Fruit fly (Drosophila melanogaster): ENCODE data around the gene CG31810.

- no peak for TF ChIP-seq kay (GFP tag; ENCODE audit: borderline replicate concordance)
- no peak for TF ChIP-seq bab1 (GFP tag; optimal IDR thresholded peaks at IDR 0.05)
- no peak for TF ChIP-seq ovo (GFP tag; optimal IDR thresholded peaks at IDR 0.05)
- TF ChIP-seq tj (GFP tag; optimal IDR thresholded peaks at IDR 0.05): no peak
- TF ChIP-seq cic (GFP tag; optimal IDR thresholded peaks at IDR 0.05): no peak
- no peak for TF ChIP-seq CG7101 (tag; optimal IDR thresholded peaks at IDR 0.05)
Observed at dm6 chr2L:16885347-16885746, 33.2 kb upstream of the CG31810 start.

All from whole organism, adult.